Worm (Caenorhabditis elegans) whole organism, young adult: Measurements from ENCODE around the gene T28A8.5.

Experiments
- C06A6.2 ChIP-seq: fragments of 200-800 bp; sonication (Bioruptor generic); conservative IDR thresholded peaks from 2 replicates; pipeline ENCODE4 v1.3.6; 2022; ENCODE audit warnings: missing genetic modification characterization, missing compliant biosample characterization
- D2030.7 ChIP-seq: fragments of 200-800 bp; sonication (Bioruptor generic); IDR thresholded peaks from 2 replicates; pipeline ENCODE4 v1.3.6; 2022; ENCODE audit warnings: missing genetic modification reagents, missing genetic modification characterization, missing compliant biosample characterization
- F22D6.2 ChIP-seq: sonication (generic microtip); optimal IDR thresholded peaks from 2 replicates; lab custom pipeline; 2016; ENCODE audit warnings: mild to moderate bottlenecking, missing genetic modification characterization, missing compliant biosample characterization
- F23B12.7 ChIP-seq: sonication (generic microtip); optimal IDR thresholded peaks from 2 replicates; lab custom pipeline; 2017; ENCODE audit warnings: missing genetic modification characterization, mild to moderate bottlenecking, missing compliant biosample characterization, antibody characterized with exemption, moderate library complexity; ENCODE audit not compliant: insufficient read depth
- F49E8.2 ChIP-seq: sonication (generic microtip); optimal IDR thresholded peaks from 3 replicates; lab custom pipeline; 2017; ENCODE audit warnings: missing genetic modification characterization, mild to moderate bottlenecking, missing compliant biosample characterization, antibody characterized with exemption, moderate library complexity; ENCODE audit not compliant: insufficient read depth
- F52B5.7 ChIP-seq: sonication (generic microtip); optimal IDR thresholded peaks from 2 replicates; lab custom pipeline; 2016; ENCODE audit warnings: mild to moderate bottlenecking, missing genetic modification characterization, missing compliant biosample characterization
- K11D2.4 ChIP-seq: fragments of 200-800 bp; sonication (Bioruptor generic); IDR thresholded peaks from 2 replicates; pipeline ENCODE4 v1.3.6; 2022; ENCODE audit warnings: missing genetic modification reagents, missing genetic modification characterization, missing compliant biosample characterization
- T07F8.4 ChIP-seq: sonication (generic microtip); optimal IDR thresholded peaks from 2 replicates; lab custom pipeline; 2016; ENCODE audit warnings: mild to moderate bottlenecking, missing genetic modification characterization, moderate library complexity, missing compliant biosample characterization
- Y53G8AR.9 ChIP-seq: fragments of 200-800 bp; sonication (Bioruptor generic); conservative IDR thresholded peaks from 2 replicates; pipeline ENCODE4 v1.3.6; 2022; ENCODE audit warnings: missing genetic modification reagents, missing genetic modification characterization, missing compliant biosample characterization
- Y95B8A.8 ChIP-seq: fragments of 200-800 bp; sonication (Bioruptor generic); IDR thresholded peaks from 2 replicates; pipeline ENCODE4 v1.3.6; 2022; ENCODE audit warnings: missing genetic modification reagents, missing genetic modification characterization, missing compliant biosample characterization
- ama-1 ChIP-seq, 3 experiments: fragments of 150-350 bp in 1 of 3; sonication (generic microtip) in 2 of 3; optimal IDR thresholded peaks; 2 replicates each; lab custom pipeline; 2014 to 2018; ENCODE audit warnings: missing biosample characterization in 2 of 3, missing genetic modification characterization in 2 of 3, missing genetic modification reagents in 2 of 3
- attf-5 ChIP-seq: fragments of 200-800 bp; sonication (Bioruptor generic); optimal IDR thresholded peaks from 2 replicates; lab custom pipeline; 2018; ENCODE audit warnings: mild to moderate bottlenecking, missing genetic modification characterization, missing compliant biosample characterization
- attf-6 ChIP-seq: fragments of 200-800 bp; sonication (Bioruptor generic); IDR thresholded peaks from 2 replicates; pipeline ENCODE4 v1.3.6; 2022; ENCODE audit warnings: missing genetic modification reagents, missing genetic modification characterization, missing compliant biosample characterization
- bed-1 ChIP-seq: fragments of 200-800 bp; sonication (Bioruptor generic); IDR thresholded peaks from 2 replicates; pipeline ENCODE4 v1.3.6; 2022; ENCODE audit warnings: missing genetic modification reagents, missing genetic modification characterization, missing compliant biosample characterization
- bed-2 ChIP-seq: fragments of 200-800 bp; sonication (Bioruptor generic); IDR thresholded peaks from 2 replicates; pipeline ENCODE4 v1.3.6; 2022; ENCODE audit warnings: missing genetic modification reagents, missing genetic modification characterization, missing compliant biosample characterization
- cebp-1 ChIP-seq, 2 experiments: fragments of 200-800 bp in 1 of 2; sonication (Bioruptor generic) in 1 of 2; sonication (generic microtip) in 1 of 2; IDR thresholded peaks in 1 of 2; optimal IDR thresholded peaks in 1 of 2; 2 replicates each; pipeline versions ENCODE4 v1.3.6 to Lab custom; 2017 to 2022; ENCODE audit warnings: missing compliant biosample characterization in 2 of 2, missing genetic modification characterization in 2 of 2, mild to moderate bottlenecking in 1 of 2, missing genetic modification reagents in 1 of 2, moderate library complexity in 1 of 2
- ceh-27 ChIP-seq: fragments of 200-800 bp; sonication (Bioruptor generic); optimal IDR thresholded peaks from 2 replicates; lab custom pipeline; 2018; ENCODE audit warnings: mild to moderate bottlenecking, missing genetic modification characterization, moderate library complexity, missing compliant biosample characterization
- ceh-40 ChIP-seq: fragments of 200-800 bp; sonication (Bioruptor generic); IDR thresholded peaks from 2 replicates; pipeline ENCODE4 v1.3.6; 2022; ENCODE audit warnings: missing genetic modification characterization, missing compliant biosample characterization
- dpff-1 ChIP-seq: sonication (generic microtip); optimal IDR thresholded peaks from 2 replicates; lab custom pipeline; 2017; ENCODE audit warnings: mild to moderate bottlenecking, missing genetic modification characterization, missing compliant biosample characterization
- egl-44 ChIP-seq: fragments of 200-800 bp; sonication (Bioruptor generic); IDR thresholded peaks from 2 replicates; pipeline ENCODE4 v1.3.6; 2022; ENCODE audit warnings: missing genetic modification reagents, missing genetic modification characterization, missing compliant biosample characterization
- hlh-26 ChIP-seq: fragments of 200-800 bp; sonication (Bioruptor generic); conservative IDR thresholded peaks from 2 replicates; pipeline ENCODE4 v1.3.6; 2022; ENCODE audit warnings: missing genetic modification reagents, missing genetic modification characterization, missing compliant biosample characterization
- lin-26 ChIP-seq: fragments of 200-800 bp; sonication (Bioruptor generic); IDR thresholded peaks from 2 replicates; pipeline ENCODE4 v1.3.6; 2022; ENCODE audit warnings: missing genetic modification reagents, missing genetic modification characterization, missing compliant biosample characterization
- madf-3 ChIP-seq: fragments of 200-800 bp; sonication (Bioruptor generic); IDR thresholded peaks from 2 replicates; pipeline ENCODE4 v1.3.6; 2022; ENCODE audit warnings: missing genetic modification reagents, missing genetic modification characterization, missing compliant biosample characterization
- madf-8 ChIP-seq: fragments of 200-800 bp; sonication (Bioruptor generic); conservative IDR thresholded peaks from 2 replicates; pipeline ENCODE4 v1.3.6; 2022; ENCODE audit warnings: missing genetic modification reagents, missing genetic modification characterization, missing compliant biosample characterization
- mel-28 ChIP-seq: sonication (generic microtip); optimal IDR thresholded peaks from 2 replicates; lab custom pipeline; 2016; ENCODE audit warnings: borderline replicate concordance, mild to moderate bottlenecking, missing genetic modification characterization, missing compliant biosample characterization
- nfyb-1 ChIP-seq: fragments of 200-800 bp; sonication (Bioruptor generic); IDR thresholded peaks from 2 replicates; pipeline ENCODE4 v1.3.6; 2022; ENCODE audit warnings: missing genetic modification reagents, missing genetic modification characterization, missing compliant biosample characterization
- nhr-80 ChIP-seq: sonication (generic microtip); optimal IDR thresholded peaks from 2 replicates; lab custom pipeline; 2016; ENCODE audit warnings: missing genetic modification characterization, missing compliant biosample characterization
- pha-4 ChIP-seq: fragments of 150-350 bp; sonication (generic microtip); optimal IDR thresholded peaks from 2 replicates; lab custom pipeline; 2014; ENCODE audit warnings: missing biosample characterization, missing genetic modification reagents, missing genetic modification characterization
- rcor-1 ChIP-seq: fragments of 200-800 bp; sonication (Bioruptor generic); IDR thresholded peaks from 2 replicates; pipeline ENCODE4 v1.3.6; 2022; ENCODE audit warnings: missing genetic modification reagents, missing genetic modification characterization, missing compliant biosample characterization
- rpc-1 ChIP-seq, 2 experiments: fragments of 150-350 bp in 1 of 2; sonication (generic microtip) in 1 of 2; optimal IDR thresholded peaks; 2 replicates each; lab custom pipeline; 2014 to 2018; ENCODE audit warnings: missing biosample characterization in 1 of 2, missing genetic modification characterization in 1 of 2, missing genetic modification reagents in 1 of 2, missing genotype in 1 of 2
- snpc-4 ChIP-seq, 5 experiments: fragments of 150-350 bp in 1 of 5; sonication (generic microtip) in 4 of 5; optimal IDR thresholded peaks; 2 replicates each; lab custom pipeline; 2014 to 2018; ENCODE audit warnings: missing genetic modification characterization in 5 of 5, missing biosample characterization in 3 of 5, antibody characterized with exemption in 2 of 5, mild to moderate bottlenecking in 2 of 5, missing compliant biosample characterization in 2 of 5, missing genotype in 2 of 5, moderate library complexity in 2 of 5, missing genetic modification reagents in 1 of 5
- sptf-2 ChIP-seq: fragments of 200-800 bp; sonication (Bioruptor generic); optimal IDR thresholded peaks from 2 replicates; lab custom pipeline; 2018; ENCODE audit warnings: mild to moderate bottlenecking, missing genetic modification characterization, missing compliant biosample characterization
- tbp1 ChIP-seq: fragments of 200-800 bp; sonication (Bioruptor generic); optimal IDR thresholded peaks from 2 replicates; lab custom pipeline; 2018; ENCODE audit warnings: mild to moderate bottlenecking, missing genetic modification characterization, missing compliant biosample characterization
- tbx-9 ChIP-seq: sonication (generic microtip); optimal IDR thresholded peaks from 2 replicates; lab custom pipeline; 2016; ENCODE audit warnings: borderline replicate concordance, missing genetic modification characterization, inconsistent platforms, missing compliant biosample characterization
- unc-62 ChIP-seq: fragments of 150-350 bp; optimal IDR thresholded peaks from 2 replicates; lab custom pipeline; 2014; ENCODE audit warnings: missing biosample characterization, missing genetic modification reagents, missing genetic modification characterization
- zfh-2 ChIP-seq: fragments of 200-800 bp; sonication (Bioruptor generic); conservative IDR thresholded peaks from 2 replicates; pipeline ENCODE4 v1.3.6; 2022; ENCODE audit warnings: missing genetic modification reagents, missing genetic modification characterization, missing compliant biosample characterization
- ztf-18 ChIP-seq: sonication (generic microtip); optimal IDR thresholded peaks from 2 replicates; lab custom pipeline; 2016; ENCODE audit warnings: missing genotype, mild to moderate bottlenecking, missing genetic modification characterization, missing compliant biosample characterization
- ztf-22 ChIP-seq: fragments of 200-800 bp; sonication (Bioruptor generic); optimal IDR thresholded peaks from 2 replicates; lab custom pipeline; 2018; ENCODE audit warnings: mild to moderate bottlenecking, missing genetic modification characterization, moderate library complexity, missing compliant biosample characterization
- ztf-25 ChIP-seq: fragments of 200-800 bp; sonication (Bioruptor generic); IDR thresholded peaks from 2 replicates; pipeline ENCODE4 v1.3.6; 2022; ENCODE audit warnings: missing genetic modification reagents, missing genetic modification characterization, missing compliant biosample characterization

Gene T28A8.5

ce11 chrIII:13464493-13465362 is 36.7 kb upstream of the T28A8.5 start, which contains the start of gene kel-3 (continued):
- TF ChIP-seq snpc-4 (GFP tag; optimal IDR thresholded peaks at IDR 0.05; lab: Kevin White, UChicago): no peak
- TF ChIP-seq snpc-4 (tag; optimal IDR thresholded peaks at IDR 0.05; lab: Kevin White, UChicago): peak in 3 of 4 experiments; percentile 51 to 79 (median 56)
- no peak for TF ChIP-seq rpc-1 (optimal IDR thresholded peaks at IDR 0.05; lab: Kevin White, UChicago)
- TF ChIP-seq rpc-1 (tag; optimal IDR thresholded peaks at IDR 0.05; lab: Kevin White, UChicago): peak; percentile 11
- peak; percentile 95 for TF ChIP-seq F52B5.7 (tag; lab: Kevin White, UChicago)
- TF ChIP-seq Y53G8AR.9 (GFP tag; lab: Robert Waterston, UW): peak; percentile 97
- TF ChIP-seq hlh-26: no peak
- TF ChIP-seq ztf-22 (GFP tag; lab: Kevin White, UChicago): peak; percentile 95
- peak; percentile 70 for TF ChIP-seq attf-5 (GFP tag; lab: Kevin White, UChicago)
- TF ChIP-seq ztf-18 (tag; lab: Kevin White, UChicago): peak; percentile 85
- no peak for TF ChIP-seq ceh-40 (GFP tag; lab: Robert Waterston, UW)
- TF ChIP-seq C06A6.2: peak; percentile 73
- TF ChIP-seq mel-28 (tag; lab: Kevin White, UChicago): peak; percentile 21
- peak; percentile 74 for TF ChIP-seq rcor-1
- no peak for TF ChIP-seq unc-62 (GFP tag; lab: Kevin White, UChicago)
- peak; percentile 80 for TF ChIP-seq ztf-25 (GFP tag; lab: Robert Waterston, UW)
- TF ChIP-seq madf-8 (GFP tag; lab: Robert Waterston, UW): peak; percentile 20; the same call in 1 of the 2 replicates
- peak; percentile 82; the same call in 1 of the 2 replicates for TF ChIP-seq bed-1 (GFP tag; lab: Robert Waterston, UW)
- peak; percentile 91 for TF ChIP-seq D2030.7 (GFP tag; lab: Robert Waterston, UW)
- TF ChIP-seq sptf-2 (GFP tag; lab: Kevin White, UChicago): no peak
- peak; percentile 94 for TF ChIP-seq nfyb-1 (GFP tag; lab: Robert Waterston, UW)
- peak; percentile 75 for TF ChIP-seq tbx-9
- no peak for TF ChIP-seq cebp-1 (GFP tag; IDR thresholded peaks at IDR 0.05; lab: Robert Waterston, UW)
- peak; percentile 78 for TF ChIP-seq cebp-1 (tag; optimal IDR thresholded peaks at IDR 0.05; lab: Kevin White, UChicago)
- TF ChIP-seq zfh-2 (GFP tag; lab: Robert Waterston, UW): no peak
- peak; percentile 87 for TF ChIP-seq madf-3 (GFP tag; lab: Robert Waterston, UW)
- peak; percentile 87 for TF ChIP-seq attf-6 (GFP tag; lab: Robert Waterston, UW)
- TF ChIP-seq tbp1: peak; percentile 71
- peak; percentile 73 for TF ChIP-seq F23B12.7
- TF ChIP-seq K11D2.4 (GFP tag; lab: Robert Waterston, UW): peak; percentile 77; the same call in 1 of the 2 replicates
- TF ChIP-seq ama-1 (optimal IDR thresholded peaks at IDR 0.05; lab: Kevin White, UChicago): peak; percentile 97
- peak; percentile 50 to 96 for TF ChIP-seq ama-1 (GFP tag; optimal IDR thresholded peaks at IDR 0.05; lab: Kevin White, UChicago)
- peak; percentile 27 for TF ChIP-seq ceh-27 (GFP tag; lab: Kevin White, UChicago)
- TF ChIP-seq egl-44 (GFP tag; lab: Robert Waterston, UW): 0 out of 2 replicates have a peak, but pooled peaks have one; percentile 36
- peak; percentile 90 for TF ChIP-seq Y95B8A.8
- peak; percentile 75 for TF ChIP-seq T07F8.4 (tag; lab: Kevin White, UChicago)
- TF ChIP-seq nhr-80: peak; percentile 90
- peak; percentile 98 for TF ChIP-seq dpff-1 (tag; lab: Kevin White, UChicago)
- peak; percentile 99 for TF ChIP-seq F49E8.2 (tag; lab: Kevin White, UChicago)
- TF ChIP-seq lin-26 (GFP tag; lab: Robert Waterston, UW): peak; percentile 92
- TF ChIP-seq F22D6.2 (tag; lab: Kevin White, UChicago): peak; percentile 27
- no peak for TF ChIP-seq bed-2 (GFP tag; lab: Robert Waterston, UW)
- peak; percentile 72 for TF ChIP-seq pha-4 (tag; lab: Kevin White, UChicago)
- TF ChIP-seq, all 124 proteins: peak for 102
